Fruit fly (Drosophila melanogaster) whole organism, embryonic: Measurements from ENCODE around the gene mEFTs.
A peak's percentile ranks its signal among the peaks of the same experiment; 100 is the strongest.

ENCODE experiments used
- Ada2b ChIP-seq: fragments of 200-800 bp; sonication (Bioruptor generic); IDR thresholded peaks from 2 replicates; pipeline ENCODE4 v1.3.6; 2022; ENCODE audit warnings: missing biosample characterization, missing genetic modification characterization
- Aef1 ChIP-seq: fragments of 200-800 bp; sonication (Bioruptor generic); IDR thresholded peaks from 3 replicates; pipeline ENCODE4 v1.3.6; 2022; ENCODE audit warnings: missing biosample characterization, missing genetic modification characterization
- Atf6 ChIP-seq: fragments of 200-800 bp; sonication (Bioruptor generic); IDR thresholded peaks from 2 replicates; pipeline ENCODE4 v1.3.6; 2022; ENCODE audit warnings: missing biosample characterization, missing genetic modification characterization
- CG10321 ChIP-seq: fragments of 200-800 bp; sonication (Bioruptor generic); IDR thresholded peaks from 2 replicates; pipeline ENCODE4 v1.3.6; 2022; ENCODE audit warnings: missing biosample characterization, missing genetic modification characterization
- CG11695 ChIP-seq: fragments of 200-800 bp; sonication (Bioruptor generic); IDR thresholded peaks from 3 replicates; pipeline ENCODE4 v1.3.6; 2022; ENCODE audit warnings: missing biosample characterization, missing genetic modification characterization
- CG12071 ChIP-seq: fragments of 200-800 bp; sonication (Bioruptor generic); optimal IDR thresholded peaks from 3 replicates; lab custom pipeline; 2018; ENCODE audit warnings: missing biosample characterization, mild to moderate bottlenecking, missing genetic modification characterization
- CG13424 ChIP-seq: fragments of 200-800 bp; sonication (Bioruptor generic); optimal IDR thresholded peaks from 2 replicates; lab custom pipeline; 2019; ENCODE audit warnings: missing biosample characterization, mild to moderate bottlenecking, missing genetic modification characterization, moderate library complexity
- CG14050 ChIP-seq: fragments of 200-800 bp; sonication (Bioruptor generic); IDR thresholded peaks from 3 replicates; pipeline ENCODE4 v1.3.6; 2022; ENCODE audit warnings: missing biosample characterization, missing genetic modification characterization
- CG14667 ChIP-seq: fragments of 200-800 bp; sonication (Bioruptor generic); IDR thresholded peaks from 2 replicates; pipeline ENCODE4 v1.3.6; 2022; ENCODE audit warnings: missing biosample characterization, missing genetic modification characterization
- CG15601 ChIP-seq: fragments of 200-800 bp; sonication (Bioruptor generic); optimal IDR thresholded peaks from 3 replicates; lab custom pipeline; 2019; ENCODE audit warnings: missing biosample characterization, mild to moderate bottlenecking, missing genetic modification characterization, moderate library complexity
- CG17359 ChIP-seq: fragments of 200-800 bp; sonication (Bioruptor generic); optimal IDR thresholded peaks from 3 replicates; lab custom pipeline; 2018; ENCODE audit warnings: missing biosample characterization, mild to moderate bottlenecking, missing genetic modification characterization, moderate library complexity
- CG17361 ChIP-seq: fragments of 200-800 bp; sonication (Bioruptor generic); IDR thresholded peaks from 3 replicates; pipeline ENCODE4 v1.3.6; 2022; ENCODE audit warnings: missing biosample characterization, missing genetic modification characterization
- CG17912 ChIP-seq: fragments of 200-800 bp; sonication (Bioruptor generic); optimal IDR thresholded peaks from 2 replicates; lab custom pipeline; 2018; ENCODE audit warnings: missing biosample characterization, mild to moderate bottlenecking, missing genetic modification characterization
- CG18619 ChIP-seq: fragments of 200-800 bp; sonication (Bioruptor generic); optimal IDR thresholded peaks from 3 replicates; lab custom pipeline; 2017; ENCODE audit warnings: missing biosample characterization, mild to moderate bottlenecking, missing genetic modification characterization
- CG33213 ChIP-seq: fragments of 200-800 bp; sonication (Bioruptor generic); optimal IDR thresholded peaks from 3 replicates; lab custom pipeline; 2016; ENCODE audit warnings: missing biosample characterization, missing genetic modification characterization
- CG4282 ChIP-seq: fragments of 200-800 bp; sonication (Bioruptor generic); optimal IDR thresholded peaks from 2 replicates; lab custom pipeline; 2016; ENCODE audit warnings: missing biosample characterization, missing genetic modification characterization
- CG43689 ChIP-seq: fragments of 200-800 bp; sonication (Bioruptor generic); IDR thresholded peaks from 2 replicates; pipeline ENCODE4 v1.3.6; 2022; ENCODE audit warnings: missing biosample characterization, missing genetic modification characterization
- CG4730 ChIP-seq: fragments of 200-800 bp; sonication (Bioruptor generic); IDR thresholded peaks from 2 replicates; pipeline ENCODE4 v1.3.6; 2022; ENCODE audit warnings: missing biosample characterization, missing genetic modification characterization
- CG5953 ChIP-seq: fragments of 200-800 bp; sonication (Bioruptor generic); IDR thresholded peaks from 2 replicates; pipeline ENCODE4 v1.3.6; 2022; ENCODE audit warnings: missing biosample characterization, missing genetic modification characterization
- CG6813 ChIP-seq: fragments of 200-800 bp; sonication (Bioruptor generic); optimal IDR thresholded peaks from 2 replicates; lab custom pipeline; 2017; ENCODE audit warnings: missing biosample characterization, missing genetic modification characterization, mild to moderate bottlenecking, moderate library complexity, missing genetic modification reagents
- CG7357 ChIP-seq: fragments of 200-800 bp; sonication (Bioruptor generic); IDR thresholded peaks from 3 replicates; pipeline ENCODE4 v1.3.6; 2022; ENCODE audit warnings: missing biosample characterization, missing genetic modification characterization
- CG7839 ChIP-seq: fragments of 200-800 bp; sonication (Bioruptor generic); optimal IDR thresholded peaks from 3 replicates; lab custom pipeline; 2018; ENCODE audit warnings: missing biosample characterization, mild to moderate bottlenecking, missing genetic modification characterization, moderate library complexity
- CG7987 ChIP-seq: fragments of 200-800 bp; sonication (Bioruptor generic); optimal IDR thresholded peaks from 2 replicates; lab custom pipeline; 2018; ENCODE audit warnings: missing biosample characterization, mild to moderate bottlenecking, missing genetic modification characterization, moderate library complexity
- CG9215 ChIP-seq: fragments of 200-800 bp; sonication (Bioruptor generic); IDR thresholded peaks from 2 replicates; pipeline ENCODE4 v1.3.6; 2022; ENCODE audit warnings: missing biosample characterization, missing genetic modification characterization
- CG9817 ChIP-seq: fragments of 200-800 bp; sonication (Bioruptor generic); optimal IDR thresholded peaks from 2 replicates; lab custom pipeline; 2018; ENCODE audit warnings: missing biosample characterization, mild to moderate bottlenecking, missing genetic modification characterization, moderate library complexity
- D ChIP-seq, 2 experiments: fragments of 200-800 bp in 1 of 2; fragments of >200 bp in 1 of 2; sonication (Bioruptor generic) in 1 of 2; optimal IDR thresholded peaks; 2 replicates in 1 of 2; 3 replicates in 1 of 2; lab custom pipeline; 2017; ENCODE audit warnings: mild to moderate bottlenecking in 1 of 2, missing biosample characterization in 1 of 2, missing genetic modification characterization in 1 of 2, missing genetic modification reagents in 1 of 2
- Dref ChIP-seq: fragments of 200-800 bp; sonication (Bioruptor generic); IDR thresholded peaks from 2 replicates; pipeline ENCODE4 v1.3.6; 2022; ENCODE audit warnings: missing biosample characterization, missing genetic modification characterization
- GATAe ChIP-seq: fragments of 200-800 bp; sonication (Bioruptor generic); conservative IDR thresholded peaks from 2 replicates; pipeline ENCODE4 v1.3.6; 2022; ENCODE audit warnings: missing biosample characterization, missing genetic modification characterization
- Gug ChIP-seq: fragments of 200-800 bp; sonication (Bioruptor generic); IDR thresholded peaks from 4 replicates; pipeline ENCODE4 v1.3.6; 2022; ENCODE audit warnings: missing biosample characterization, missing genetic modification characterization
- Hmx ChIP-seq: fragments of 200-800 bp; sonication (Bioruptor generic); optimal IDR thresholded peaks from 2 replicates; lab custom pipeline; 2016; ENCODE audit warnings: missing biosample characterization, missing genetic modification characterization
- Hr3 ChIP-seq: fragments of 200-800 bp; sonication (Bioruptor generic); optimal IDR thresholded peaks from 3 replicates; lab custom pipeline; 2016; ENCODE audit warnings: missing biosample characterization, missing genetic modification characterization
- Lhr ChIP-seq: fragments of 200-800 bp; sonication (Bioruptor generic); optimal IDR thresholded peaks from 3 replicates; lab custom pipeline; 2017; ENCODE audit warnings: mild to moderate bottlenecking, missing biosample characterization, missing genetic modification reagents, missing genetic modification characterization
- aop ChIP-seq: fragments of 200-800 bp; sonication (Bioruptor generic); IDR thresholded peaks from 2 replicates; pipeline ENCODE4 v1.3.6; 2022; ENCODE audit warnings: missing biosample characterization, missing genetic modification characterization
- az2 ChIP-seq: fragments of 200-800 bp; sonication (Bioruptor generic); optimal IDR thresholded peaks from 3 replicates; lab custom pipeline; 2016; ENCODE audit warnings: missing biosample characterization, missing genetic modification characterization
- bigmax ChIP-seq: fragments of 200-800 bp; sonication (Bioruptor generic); optimal IDR thresholded peaks from 2 replicates; lab custom pipeline; 2018; ENCODE audit warnings: missing biosample characterization, mild to moderate bottlenecking, missing genetic modification characterization
- cad ChIP-seq: fragments of >200 bp; optimal IDR thresholded peaks from 2 replicates; lab custom pipeline; 2017; ENCODE audit warnings: missing biosample characterization, missing genetic modification characterization
- chif ChIP-seq, 2 experiments: fragments of 200-800 bp; sonication (Bioruptor generic); optimal IDR thresholded peaks; 3 replicates each; lab custom pipeline; 2016; ENCODE audit warnings: missing biosample characterization in 2 of 2, missing genetic modification characterization in 2 of 2
- crc ChIP-seq: fragments of 200-800 bp; sonication (Bioruptor generic); optimal IDR thresholded peaks from 2 replicates; lab custom pipeline; 2016; ENCODE audit warnings: missing biosample characterization, missing genetic modification characterization
- danr ChIP-seq: fragments of 200-800 bp; sonication (Bioruptor generic); IDR thresholded peaks from 2 replicates; pipeline ENCODE4 v1.3.6; 2022; ENCODE audit warnings: missing biosample characterization, missing genetic modification characterization
- eve ChIP-seq, 2 experiments: fragments of >200 bp; optimal IDR thresholded peaks; 2 replicates each; lab custom pipeline; 2017; ENCODE audit warnings: missing biosample characterization in 2 of 2, missing genetic modification characterization in 2 of 2
- her ChIP-seq: fragments of 200-800 bp; sonication (Bioruptor generic); optimal IDR thresholded peaks from 2 replicates; lab custom pipeline; 2016; ENCODE audit warnings: missing biosample characterization, missing genetic modification characterization
- mld ChIP-seq: fragments of 200-800 bp; sonication (Bioruptor generic); IDR thresholded peaks from 3 replicates; pipeline ENCODE4 v1.3.6; 2022; ENCODE audit warnings: missing biosample characterization, missing genetic modification characterization; ENCODE audit not compliant: partially characterized antibody
- oc ChIP-seq: fragments of 200-800 bp; sonication (Bioruptor generic); optimal IDR thresholded peaks from 2 replicates; lab custom pipeline; 2018; ENCODE audit warnings: missing biosample characterization, mild to moderate bottlenecking, missing genetic modification characterization, moderate library complexity
- onecut ChIP-seq: fragments of 200-800 bp; sonication (Bioruptor generic); IDR thresholded peaks from 2 replicates; pipeline ENCODE4 v1.3.6; 2022; ENCODE audit warnings: missing biosample characterization, missing genetic modification characterization
- otp ChIP-seq: fragments of 200-800 bp; sonication (Bioruptor generic); IDR thresholded peaks from 3 replicates; pipeline ENCODE4, ENCODE4 v1.3.6; 2022; ENCODE audit warnings: missing biosample characterization, missing genetic modification characterization
- row ChIP-seq: fragments of 200-800 bp; sonication (Bioruptor generic); IDR thresholded peaks from 3 replicates; pipeline ENCODE4 v1.3.6; 2022; ENCODE audit warnings: missing biosample characterization, missing genetic modification characterization
- sug ChIP-seq: fragments of 200-800 bp; optimal IDR thresholded peaks from 2 replicates; lab custom pipeline; 2019; ENCODE audit warnings: missing biosample characterization, mild to moderate bottlenecking, missing genetic modification characterization, moderate library complexity
- tio ChIP-seq: fragments of 200-800 bp; sonication (Bioruptor generic); optimal IDR thresholded peaks from 2 replicates; lab custom pipeline; 2017; ENCODE audit warnings: missing biosample characterization, missing genetic modification characterization, inconsistent platforms
- trem ChIP-seq: fragments of 200-800 bp; optimal IDR thresholded peaks from 3 replicates; lab custom pipeline; 2019; ENCODE audit warnings: missing biosample characterization, mild to moderate bottlenecking, missing genetic modification characterization, moderate library complexity
- usp ChIP-seq: fragments of >200 bp; optimal IDR thresholded peaks from 2 replicates; lab custom pipeline; 2017; ENCODE audit warnings: missing biosample characterization, missing genetic modification characterization

mEFTs gene

DNA sequence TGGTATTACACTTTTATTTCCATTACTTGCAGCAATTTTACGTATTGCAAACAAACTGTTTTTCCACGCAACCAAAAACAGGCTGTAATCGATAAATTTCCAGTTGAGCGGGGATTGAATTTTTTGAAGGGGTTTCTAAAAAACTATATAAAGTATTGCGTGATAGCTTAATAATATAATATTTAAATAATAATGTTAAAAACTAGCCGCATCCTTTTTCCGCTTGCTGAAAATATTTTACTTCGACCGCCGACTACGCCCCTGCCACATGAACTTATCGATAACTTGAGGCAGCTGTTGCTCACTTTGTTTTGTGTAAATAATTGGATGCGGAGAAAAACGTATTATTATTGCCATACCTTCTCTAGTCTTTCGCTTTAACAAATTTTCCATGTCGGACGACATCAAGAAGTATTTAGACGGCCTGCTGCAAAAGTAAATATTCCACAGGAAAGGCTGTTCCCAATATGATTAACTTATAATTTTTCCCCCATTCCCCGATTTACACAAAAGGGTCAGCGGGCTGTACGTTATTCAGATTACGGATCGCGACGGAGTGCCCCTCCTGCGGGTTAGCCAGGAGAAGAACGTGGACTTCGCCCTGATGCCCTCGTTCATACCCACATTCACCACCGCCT is 19.8 kb downstream of the mEFTs start, which contains the start of the genes fws and Lamtor3 (continued):
- peak; percentile 99 for TF ChIP-seq CG4730
- peak; percentile 95 for TF ChIP-seq CG7987 (GFP tag; lab: Kevin White, UChicago)
- peak; percentile 99 for TF ChIP-seq CG14667 (GFP tag; lab: Robert Waterston, UW)
- peak; percentile 95 for TF ChIP-seq CG12071 (GFP tag; lab: Kevin White, UChicago)
- peak; percentile 93 for TF ChIP-seq Lhr
- peak; percentile 99 for TF ChIP-seq Hr3 (GFP tag; lab: Kevin White, UChicago)
- peak; percentile 93 for TF ChIP-seq aop (GFP tag; lab: Robert Waterston, UW)
- peak; percentile 75 for TF ChIP-seq bigmax (GFP tag; lab: Kevin White, UChicago)
- TF ChIP-seq Aef1 (GFP tag; lab: Robert Waterston, UW) = peak; percentile 99
- peak; percentile 98 for TF ChIP-seq CG43689
- peak; percentile 49; the same call in 1 of the 3 replicates for TF ChIP-seq mld
- peak; percentile 98 for TF ChIP-seq Atf6
- peak; percentile 44 for TF ChIP-seq CG4282 (GFP tag; lab: Kevin White, UChicago)
- peak; percentile 98 for TF ChIP-seq az2 (GFP tag; lab: Kevin White, UChicago)
- no peak for TF ChIP-seq eve (GFP tag; optimal IDR thresholded peaks at IDR 0.05; lab: Kevin White, UChicago)
- TF ChIP-seq onecut (GFP tag; lab: Robert Waterston, UW) = peak; percentile 94
- TF ChIP-seq Ada2b (GFP tag; lab: Robert Waterston, UW) = peak; percentile 99
- peak; percentile 99 for TF ChIP-seq CG7839 (tag; lab: Kevin White, UChicago)
- TF ChIP-seq CG9215 (GFP tag; lab: Robert Waterston, UW) = peak; percentile 98
- peak; percentile 95 for TF ChIP-seq trem
- TF ChIP-seq CG5953 (GFP tag; lab: Robert Waterston, UW) = peak; percentile 99
- peak; percentile 95 for TF ChIP-seq CG15601 (tag; lab: Kevin White, UChicago)
- peak; percentile 99 for TF ChIP-seq CG17359 (tag; lab: Kevin White, UChicago)
- peak; percentile 99 for TF ChIP-seq CG11695 (GFP tag; lab: Robert Waterston, UW)
- TF ChIP-seq danr (GFP tag; lab: Robert Waterston, UW) = peak; percentile 97
- TF ChIP-seq her (GFP tag; lab: Kevin White, UChicago) = peak; percentile 28
- TF ChIP-seq CG17912 (GFP tag; lab: Kevin White, UChicago) = peak; percentile 19
- TF ChIP-seq usp (GFP tag; lab: Kevin White, UChicago) = no peak
- TF ChIP-seq cad = no peak
- peak; percentile 94 for TF ChIP-seq tio (GFP tag; lab: Kevin White, UChicago)
- TF ChIP-seq Hmx (GFP tag; lab: Kevin White, UChicago) = peak; percentile 61
- peak; percentile 99 for TF ChIP-seq Gug (GFP tag; lab: Robert Waterston, UW)
- TF ChIP-seq Dref = peak; percentile 74
- TF ChIP-seq D (optimal IDR thresholded peaks at IDR 0.05; lab: Kevin White, UChicago) = no peak
- TF ChIP-seq D (GFP tag; optimal IDR thresholded peaks at IDR 0.05; lab: Kevin White, UChicago) = peak; percentile 96
- peak; percentile 98 for TF ChIP-seq otp (GFP tag; lab: Robert Waterston, UW)
- peak; percentile 84 for TF ChIP-seq sug (tag; lab: Kevin White, UChicago)
- peak; percentile 99 for TF ChIP-seq row
- TF ChIP-seq CG9817 (tag; lab: Kevin White, UChicago) = peak; percentile 97
- peak; percentile 99 for TF ChIP-seq CG14050 (GFP tag; lab: Robert Waterston, UW)
- TF ChIP-seq CG33213 (GFP tag; lab: Kevin White, UChicago) = peak; percentile 72
- peak; percentile 98 for TF ChIP-seq GATAe
- peak; percentile 31 for TF ChIP-seq crc
- TF ChIP-seq CG13424 = peak; percentile 97
- peak; percentile 97 for TF ChIP-seq CG7357 (GFP tag; lab: Robert Waterston, UW)
- peak; percentile 87 for TF ChIP-seq CG10321 (GFP tag; lab: Robert Waterston, UW)
- peak; percentile 99 for TF ChIP-seq oc (tag; lab: Kevin White, UChicago)
- TF ChIP-seq CG18619 (GFP tag; lab: Kevin White, UChicago) = peak; percentile 97
- peak; percentile 98 for TF ChIP-seq CG17361
- TF ChIP-seq chif (GFP tag; optimal IDR thresholded peaks at IDR 0.05; lab: Kevin White, UChicago) = peak; percentile 49 to 77
- TF ChIP-seq CG6813 = peak; percentile 95
